Worm (Caenorhabditis elegans): Measurements from ENCODE around the gene aos-1.

Gene aos-1

DNA sequence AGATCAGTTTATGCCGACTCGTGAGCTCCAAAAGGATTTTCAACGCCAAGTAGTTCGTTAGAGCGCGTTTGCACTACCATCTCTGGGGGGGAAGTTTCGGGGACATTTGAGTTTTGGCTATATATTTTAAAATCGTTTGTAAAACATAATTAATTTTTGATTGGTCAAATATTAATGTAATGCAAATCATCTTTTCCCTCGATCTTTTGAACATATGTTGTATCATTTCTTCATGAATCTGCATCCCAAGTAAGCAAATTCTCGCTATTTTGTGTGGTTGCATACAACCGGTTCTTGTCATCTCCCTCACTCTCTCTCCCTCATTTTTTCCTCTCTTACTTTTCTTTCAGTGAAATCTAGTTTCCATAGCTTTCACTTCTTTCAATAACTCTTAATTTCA is 48.1 kb upstream of the aos-1 start (continued):
- TF ChIP-seq efl-1 (optimal IDR thresholded peaks at IDR 0.05) (peak; percentile 59 to 60), efl-1 (GFP tag; optimal IDR thresholded peaks at IDR 0.05 in 1 of 2) (peak; percentile 49 to 95), jun-1 (tag; optimal IDR thresholded peaks at IDR 0.05) (peak; percentile 39), swsn-7 (tag; optimal IDR thresholded peaks at IDR 0.05) (peak; percentile 71), hlh-17 (GFP tag; optimal IDR thresholded peaks at IDR 0.05; ENCODE audit: borderline replicate concordance) (no peak), pqm-1 (tag; optimal IDR thresholded peaks at IDR 0.05) (no peak), lir-3 (tag; optimal IDR thresholded peaks at IDR 0.05; ENCODE audit: poor library complexity) (peak; percentile 83), nhr-28 (tag; optimal IDR thresholded peaks at IDR 0.05) (no peak), isw-1 (GFP tag; IDR thresholded peaks at IDR 0.05) (peak; percentile 63), elt-2 (tag; optimal IDR thresholded peaks at IDR 0.05) (peak; percentile 24), unc-62 (GFP tag; optimal IDR thresholded peaks at IDR 0.05) (no peak), lsy-2 (tag; optimal IDR thresholded peaks at IDR 0.05) (peak; percentile 52 to 81), snpc-4 (tag; optimal IDR thresholded peaks at IDR 0.05) (peak; percentile 54), ztf-11 (tag; optimal IDR thresholded peaks at IDR 0.05) (peak in 1 of 2 experiments; percentile 60), nhr-85 (tag) (peak; percentile 90), C04F5.9 (tag; optimal IDR thresholded peaks at IDR 0.05) (peak; percentile 52), mdl-1 (tag; optimal IDR thresholded peaks at IDR 0.05) (no peak), sptf-1 (tag; optimal IDR thresholded peaks at IDR 0.05) (no peak), ceh-88 (GFP tag; IDR thresholded peaks at IDR 0.05) (peak; percentile 59), irx-1 (tag; optimal IDR thresholded peaks at IDR 0.05) (peak; percentile 34), unc-86 (tag; optimal IDR thresholded peaks at IDR 0.05) (peak; percentile 53), fkh-8 (tag; optimal IDR thresholded peaks at IDR 0.05) (peak; percentile 85), nhr-237 (tag; optimal IDR thresholded peaks at IDR 0.05) (peak; percentile 23), egl-13 (tag; optimal IDR thresholded peaks at IDR 0.05) (peak; percentile 70), zag-1 (tag; optimal IDR thresholded peaks at IDR 0.05) (no peak), ceh-82 (tag; optimal IDR thresholded peaks at IDR 0.05) (no peak), dpl-1 (GFP tag; optimal IDR thresholded peaks at IDR 0.05) (peak; percentile 32 to 56 (median 39)), ceh-8 (GFP tag; optimal IDR thresholded peaks at IDR 0.05) (no peak), mep-1 (tag; optimal IDR thresholded peaks at IDR 0.05) (peak; percentile 37), tbx-2 (tag; optimal IDR thresholded peaks at IDR 0.05) (peak; percentile 75), ztf-4 (tag; optimal IDR thresholded peaks at IDR 0.05) (no peak), unc-30 (tag; optimal IDR thresholded peaks at IDR 0.05) (no peak), nhr-12 (tag; optimal IDR thresholded peaks at IDR 0.05) (no peak), ceh-63 (GFP tag; optimal IDR thresholded peaks at IDR 0.05) (peak; percentile 78), C16A3.4 (tag; optimal IDR thresholded peaks at IDR 0.05) (peak; percentile 44), ces-1 (GFP tag; optimal IDR thresholded peaks at IDR 0.05) (no peak), alr-1 (tag; optimal IDR thresholded peaks at IDR 0.05; ENCODE audit: borderline replicate concordance) (no peak), tlp-1 (tag; optimal IDR thresholded peaks at IDR 0.05) (no peak), fos-1 (tag; optimal IDR thresholded peaks at IDR 0.05) (no peak), blmp-1 (tag; optimal IDR thresholded peaks at IDR 0.05) (peak; percentile 95), zip-4 (GFP tag; optimal IDR thresholded peaks at IDR 0.05) (no peak)

ce11 chrV:10174632-10175075 is 44.6 kb upstream of the aos-1 start:
- TF ChIP-seq pag-3 (tag; optimal IDR thresholded peaks at IDR 0.05; ENCODE audit: borderline replicate concordance, insufficient read depth) (no peak), nhr-84 (tag; optimal IDR thresholded peaks at IDR 0.05) (no peak), ztf-11 (tag; optimal IDR thresholded peaks at IDR 0.05) (peak in 1 of 2 experiments; percentile 25), unc-130 (tag; optimal IDR thresholded peaks at IDR 0.05) (no peak), C04F5.9 (tag; optimal IDR thresholded peaks at IDR 0.05) (no peak), lsy-2 (tag; optimal IDR thresholded peaks at IDR 0.05) (peak; percentile 56 to 78), tbx-2 (tag; optimal IDR thresholded peaks at IDR 0.05) (peak; percentile 82), ceh-8 (GFP tag; optimal IDR thresholded peaks at IDR 0.05) (peak; percentile 77), rnt-1 (tag; optimal IDR thresholded peaks at IDR 0.05) (no peak), xbp-1 (tag; optimal IDR thresholded peaks at IDR 0.05) (peak; percentile 66), nhr-28 (tag; optimal IDR thresholded peaks at IDR 0.05) (no peak), ztf-4 (tag; optimal IDR thresholded peaks at IDR 0.05) (peak; percentile 76), lin-35 (GFP tag; optimal IDR thresholded peaks at IDR 0.05) (peak in 1 of 2 experiments; percentile 62), dsc-1 (tag; optimal IDR thresholded peaks at IDR 0.05) (peak; percentile 68), snu-23 (GFP tag; optimal IDR thresholded peaks at IDR 0.05) (peak; percentile 71), sptf-1 (tag; optimal IDR thresholded peaks at IDR 0.05) (no peak), nhr-19 (GFP tag; conservative IDR thresholded peaks at IDR 0.05) (peak; percentile 46), ama-1 (optimal IDR thresholded peaks at IDR 0.05) (no peak), nhr-20 (tag; optimal IDR thresholded peaks at IDR 0.05) (peak; percentile 20), irx-1 (tag; optimal IDR thresholded peaks at IDR 0.05) (peak; percentile 55), blmp-1 (tag; optimal IDR thresholded peaks at IDR 0.05) (no peak), egl-13 (tag; optimal IDR thresholded peaks at IDR 0.05) (peak; percentile 91), mdl-1 (tag; optimal IDR thresholded peaks at IDR 0.05) (peak in 1 of 2 experiments; percentile 51), nhr-85 (tag) (no peak), nhr-12 (tag; optimal IDR thresholded peaks at IDR 0.05) (no peak)

Data from whole organism, L1 larva.